Fruit fly (Drosophila melanogaster) whole organism: ENCODE results near the gene CG43082.

ENCODE experiments used
- CG8478 ChIP-seq: fragments of >200 bp; optimal IDR thresholded peaks from 2 replicates; lab custom pipeline; 2018; ENCODE audit warnings: inconsistent platforms
- Dll ChIP-seq: fragments of >200 bp; optimal IDR thresholded peaks from 2 replicates; lab custom pipeline; 2017
- EcR ChIP-seq, 2 experiments: fragments of >200 bp; optimal IDR thresholded peaks; 2 replicates each; lab custom pipeline; 2017; ENCODE audit warnings: missing biosample characterization in 2 of 2, missing genetic modification characterization in 2 of 2, missing genetic modification reagents in 2 of 2
- psq ChIP-seq: fragments of >200 bp; optimal IDR thresholded peaks from 2 replicates; lab custom pipeline; 2017
- usp ChIP-seq: fragments of >200 bp; optimal IDR thresholded peaks from 2 replicates; lab custom pipeline; 2017; ENCODE audit warnings: missing biosample characterization, missing genetic modification characterization, mixed read lengths

DNA sequence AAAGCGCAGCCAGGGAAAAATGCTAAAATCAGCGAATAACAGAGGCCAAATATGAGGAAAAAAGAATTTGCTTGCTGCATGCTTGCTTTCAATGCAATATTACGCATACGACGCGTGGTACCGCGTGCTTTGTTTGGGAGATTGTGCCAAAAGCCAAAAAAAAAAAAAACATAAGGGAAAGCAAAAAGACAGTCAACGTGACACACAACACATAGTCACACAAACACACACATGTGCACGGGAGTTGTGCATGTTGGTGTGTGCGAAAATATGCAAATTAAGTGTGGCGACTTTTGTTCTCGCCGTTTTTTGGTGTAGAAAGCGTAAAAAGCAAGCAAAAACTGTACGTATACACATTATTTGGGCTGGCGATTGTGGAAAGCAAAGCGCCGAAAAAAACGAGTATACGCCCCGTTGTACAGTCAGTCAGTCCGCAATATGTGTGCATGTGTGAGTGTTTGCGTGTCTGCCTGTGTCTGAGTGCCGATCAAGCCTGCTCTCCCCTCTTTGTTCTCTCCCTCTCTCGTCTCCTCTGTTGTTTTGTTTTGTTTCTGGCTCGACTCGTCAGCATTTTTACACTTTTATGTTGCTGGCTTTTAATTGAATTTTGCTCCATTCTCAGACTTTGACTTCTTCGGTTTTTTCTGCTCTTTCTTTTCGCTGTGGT lies 36.6 kb upstream of the CG43082 start:
- no peak for TF ChIP-seq usp (GFP tag; lab: Kevin White, UChicago)
- TF ChIP-seq CG8478, result no peak
- TF ChIP-seq EcR (GFP tag; optimal IDR thresholded peaks at IDR 0.05; lab: Kevin White, UChicago), result no peak
- TF ChIP-seq psq (lab: Kevin White, UChicago), result no peak
- no peak for TF ChIP-seq Dll (lab: Kevin White, UChicago)
